Worm (Caenorhabditis elegans) whole organism, L1 larva: Measurements from ENCODE around the gene puf-9.

ENCODE experiments used
- C16A3.4 ChIP-seq: fragments of 150-350 bp; optimal IDR thresholded peaks from 2 replicates; lab custom pipeline; 2014; ENCODE audit warnings: missing biosample characterization, missing genetic modification characterization
- C34B4.2 ChIP-seq: sonication (generic microtip); optimal IDR thresholded peaks from 2 replicates; lab custom pipeline; 2017; ENCODE audit warnings: mild to moderate bottlenecking, missing genetic modification characterization, missing compliant biosample characterization
- Y116A8C.19 ChIP-seq: sonication (generic microtip); optimal IDR thresholded peaks from 2 replicates; lab custom pipeline; 2016; ENCODE audit warnings: missing compliant biosample characterization, missing genetic modification characterization, borderline replicate concordance
- aly-2 ChIP-seq: fragments of 150-350 bp; optimal IDR thresholded peaks from 2 replicates; lab custom pipeline; 2014; ENCODE audit warnings: missing biosample characterization, missing genetic modification characterization
- blmp-1 ChIP-seq: fragments of 150-350 bp; optimal IDR thresholded peaks from 2 replicates; lab custom pipeline; 2014; ENCODE audit warnings: missing biosample characterization, missing genetic modification characterization
- ceh-82 ChIP-seq, 3 experiments: fragments of 150-350 bp in 1 of 3; sonication (generic microtip) in 2 of 3; optimal IDR thresholded peaks; 2 replicates each; lab custom pipeline; 2014 to 2017; ENCODE audit warnings: missing biosample characterization in 3 of 3, missing genetic modification characterization in 3 of 3
- ceh-90 ChIP-seq: sonication (generic microtip); optimal IDR thresholded peaks from 2 replicates; lab custom pipeline; 2016; ENCODE audit warnings: missing genetic modification characterization, missing compliant biosample characterization
- ces-1 ChIP-seq: fragments of 150-350 bp; optimal IDR thresholded peaks from 2 replicates; lab custom pipeline; 2014; ENCODE audit warnings: missing biosample characterization, missing genetic modification reagents, missing genetic modification characterization
- efl-1 ChIP-seq, 4 experiments: fragments of 150-350 bp; optimal IDR thresholded peaks in 3 of 4; peaks in 1 of 4; 1 replicate in 1 of 4; 2 replicates in 3 of 4; lab custom pipeline; 2014; ENCODE audit warnings: missing biosample characterization in 2 of 4, missing genetic modification characterization in 2 of 4, missing genetic modification reagents in 2 of 4
- egl-27 ChIP-seq, 2 experiments: fragments of 150-350 bp in 1 of 2; sonication (generic microtip); optimal IDR thresholded peaks; 3 replicates each; lab custom pipeline; 2017 to 2018; ENCODE audit warnings: missing biosample characterization in 2 of 2, missing genetic modification characterization in 2 of 2, missing genetic modification reagents in 2 of 2
- elt-2 ChIP-seq: sonication (generic microtip); optimal IDR thresholded peaks from 2 replicates; lab custom pipeline; 2016; ENCODE audit warnings: missing genetic modification characterization, mild to moderate bottlenecking, inconsistent platforms, missing compliant biosample characterization, missing genetic modification reagents
- elt-3 ChIP-seq, 6 experiments: fragments of 150-350 bp in 1 of 6; sonication (generic microtip); optimal IDR thresholded peaks; 2 replicates each; lab custom pipeline; 2017 to 2018; ENCODE audit warnings: missing biosample characterization in 6 of 6, missing genetic modification characterization in 6 of 6, inconsistent platforms in 1 of 6
- fkh-8 ChIP-seq: sonication (generic microtip); optimal IDR thresholded peaks from 2 replicates; lab custom pipeline; 2016; ENCODE audit warnings: mild to moderate bottlenecking, missing genetic modification characterization, missing compliant biosample characterization
- fos-1 ChIP-seq: fragments of 150-350 bp; optimal IDR thresholded peaks from 2 replicates; lab custom pipeline; 2014; ENCODE audit warnings: missing biosample characterization, missing genetic modification characterization
- jun-1 ChIP-seq: fragments of 150-350 bp; optimal IDR thresholded peaks from 2 replicates; lab custom pipeline; 2014; ENCODE audit warnings: missing biosample characterization, missing genetic modification reagents, missing genetic modification characterization
- lin-14 ChIP-seq: fragments of 200-800 bp; sonication (Bioruptor generic); optimal IDR thresholded peaks from 2 replicates; lab custom pipeline; 2018; ENCODE audit warnings: mild to moderate bottlenecking, missing genetic modification characterization, moderate library complexity, missing compliant biosample characterization
- lsy-2 ChIP-seq, 2 experiments: fragments of 150-350 bp; optimal IDR thresholded peaks; 2 replicates each; lab custom pipeline; 2014; ENCODE audit warnings: missing biosample characterization in 2 of 2, missing genetic modification characterization in 2 of 2
- mef-2 ChIP-seq: fragments of 150-350 bp; optimal IDR thresholded peaks from 2 replicates; lab custom pipeline; 2014; ENCODE audit warnings: missing biosample characterization, missing genetic modification characterization
- nhr-19 ChIP-seq: fragments of 200-800 bp; sonication (Bioruptor generic); conservative IDR thresholded peaks from 2 replicates; pipeline ENCODE4 v1.3.6; 2022; ENCODE audit warnings: missing genetic modification characterization, missing compliant biosample characterization
- nhr-20 ChIP-seq: sonication (generic microtip); optimal IDR thresholded peaks from 2 replicates; lab custom pipeline; 2016; ENCODE audit warnings: mild to moderate bottlenecking, missing genetic modification characterization, missing compliant biosample characterization
- nhr-237 ChIP-seq: fragments of 150-350 bp; optimal IDR thresholded peaks from 2 replicates; lab custom pipeline; 2014; ENCODE audit warnings: missing biosample characterization, missing genetic modification characterization
- nhr-71 ChIP-seq: sonication (generic microtip); optimal IDR thresholded peaks from 2 replicates; lab custom pipeline; 2016; ENCODE audit warnings: mild to moderate bottlenecking, missing genetic modification characterization, moderate library complexity, missing compliant biosample characterization
- nhr-76 ChIP-seq: sonication (generic microtip); optimal IDR thresholded peaks from 2 replicates; lab custom pipeline; 2017; ENCODE audit warnings: missing biosample characterization, missing genetic modification characterization
- nhr-77 ChIP-seq: fragments of 150-350 bp; optimal IDR thresholded peaks from 2 replicates; lab custom pipeline; 2014; ENCODE audit warnings: missing biosample characterization, missing genetic modification characterization
- nhr-85 ChIP-seq: sonication (generic microtip); peaks from one replicate; lab custom pipeline; 2016; ENCODE audit warnings: missing genetic modification characterization, inconsistent platforms, missing compliant biosample characterization
- pqm-1 ChIP-seq: sonication (generic microtip); optimal IDR thresholded peaks from 3 replicates; lab custom pipeline; 2017; ENCODE audit warnings: missing biosample characterization, missing genetic modification characterization
- skn-1 ChIP-seq: fragments of 150-350 bp; optimal IDR thresholded peaks from 2 replicates; lab custom pipeline; 2014; ENCODE audit warnings: missing biosample characterization, missing genetic modification characterization
- snu-23 ChIP-seq: sonication (generic microtip); optimal IDR thresholded peaks from 2 replicates; lab custom pipeline; 2016; ENCODE audit warnings: missing genetic modification characterization, missing compliant biosample characterization
- sox-4 ChIP-seq: sonication (generic microtip); optimal IDR thresholded peaks from 2 replicates; lab custom pipeline; 2016; ENCODE audit warnings: missing genetic modification characterization, missing compliant biosample characterization
- sup-37 ChIP-seq: fragments of 200-800 bp; sonication (Bioruptor generic); optimal IDR thresholded peaks from 2 replicates; lab custom pipeline; 2018; ENCODE audit warnings: mild to moderate bottlenecking, missing genetic modification characterization, missing compliant biosample characterization
- tbx-2 ChIP-seq: sonication (generic microtip); optimal IDR thresholded peaks from 2 replicates; lab custom pipeline; 2016; ENCODE audit warnings: missing genetic modification characterization, missing compliant biosample characterization
- unc-30 ChIP-seq: sonication (generic microtip); optimal IDR thresholded peaks from 2 replicates; lab custom pipeline; 2017; ENCODE audit warnings: missing biosample characterization, missing genetic modification characterization
- unc-86 ChIP-seq: sonication (generic microtip); optimal IDR thresholded peaks from 2 replicates; lab custom pipeline; 2016; ENCODE audit warnings: missing genetic modification characterization, missing compliant biosample characterization
- unc-98 ChIP-seq: fragments of 200-800 bp; sonication (Bioruptor generic); IDR thresholded peaks from 2 replicates; pipeline ENCODE4 v1.3.6; 2022; ENCODE audit warnings: missing genetic modification characterization, missing compliant biosample characterization
- vab-15 ChIP-seq: sonication (generic microtip); optimal IDR thresholded peaks from 2 replicates; lab custom pipeline; 2017; ENCODE audit warnings: missing genotype, mild to moderate bottlenecking, missing genetic modification characterization, missing compliant biosample characterization

The puf-9 gene

DNA sequence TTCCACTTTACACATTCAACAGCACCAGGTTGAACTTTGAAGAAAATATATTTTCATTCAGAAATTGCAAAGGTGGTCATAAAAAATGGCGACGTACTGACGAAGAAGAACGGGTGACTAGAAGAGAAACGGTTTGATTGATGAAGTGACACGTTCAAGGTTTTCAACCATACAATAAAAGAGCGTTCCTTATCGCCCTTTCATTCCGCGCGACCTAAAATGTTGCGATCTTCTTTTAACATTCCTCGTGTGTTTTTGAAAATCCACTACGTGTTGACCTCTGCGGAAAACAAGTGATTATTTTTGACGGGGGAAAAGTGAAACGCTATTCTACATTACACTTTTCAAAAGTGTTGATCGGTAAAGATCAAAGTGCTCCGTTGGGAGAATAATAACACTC is 13.3 kb upstream of the puf-9 start:
- TF ChIP-seq jun-1 (no peak), mef-2 (tag; lab: Kevin White, UChicago) (no peak), nhr-20 (peak; percentile 12), elt-3 (tag; optimal IDR thresholded peaks at IDR 0.05; lab: Kevin White, UChicago) (peak in 1 of 6 experiments; percentile 57), unc-86 (no peak), blmp-1 (peak; percentile 95), skn-1 (no peak), lin-14 (GFP tag; lab: Kevin White, UChicago) (peak; percentile 68), vab-15 (tag; lab: Kevin White, UChicago) (no peak), nhr-76 (tag; lab: Kevin White, UChicago) (no peak), lsy-2 (tag; optimal IDR thresholded peaks at IDR 0.05; lab: Kevin White, UChicago) (peak in 1 of 2 experiments; percentile 10), ceh-82 (tag; optimal IDR thresholded peaks at IDR 0.05; lab: Kevin White, UChicago) (no peak), nhr-71 (peak; percentile 22), tbx-2 (tag; lab: Kevin White, UChicago) (no peak), nhr-85 (tag; lab: Kevin White, UChicago) (peak; percentile 78), unc-98 (GFP tag; lab: Robert Waterston, UW) (no peak), snu-23 (no peak)

DNA sequence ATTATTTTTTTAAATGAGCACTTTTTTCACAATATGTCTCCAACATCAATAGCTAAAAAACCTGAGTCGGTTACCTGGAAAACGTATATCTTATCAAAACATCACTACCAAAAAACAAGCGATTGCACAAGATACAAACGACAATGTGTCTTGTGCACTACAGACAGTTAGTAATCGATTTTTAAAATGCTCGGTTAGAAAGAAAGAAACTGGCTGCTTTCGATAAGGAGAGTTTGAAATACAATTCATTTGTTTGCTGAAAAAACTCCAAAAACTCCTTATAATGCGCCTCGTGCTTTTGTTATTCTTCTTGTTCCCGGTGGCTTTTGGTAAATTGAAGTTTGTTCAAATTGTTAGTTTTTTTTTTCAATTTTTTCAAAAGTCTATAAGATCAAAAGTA is 12.2 kb upstream of the puf-9 start, which contains the start of gene acp-5:
Gene acp-5 (plus strand): TSS at position 261 of the 400 bp plus-strand sequence.
- TF ChIP-seq mef-2 (tag; lab: Kevin White, UChicago) (no peak), unc-30 (tag; lab: Kevin White, UChicago) (no peak), nhr-76 (tag; lab: Kevin White, UChicago) (no peak), ceh-90 (tag; lab: Kevin White, UChicago) (no peak), egl-27 (tag; optimal IDR thresholded peaks at IDR 0.05; lab: Kevin White, UChicago) (no peak), snu-23 (no peak), sup-37 (GFP tag; lab: Kevin White, UChicago) (no peak), elt-2 (tag; lab: Kevin White, UChicago) (peak; percentile 48), ces-1 (GFP tag; lab: Kevin White, UChicago) (no peak), lin-14 (GFP tag; lab: Kevin White, UChicago) (no peak), fkh-8 (tag; lab: Kevin White, UChicago) (no peak), efl-1 (optimal IDR thresholded peaks at IDR 0.05; lab: Kevin White, UChicago) (no peak), efl-1 (GFP tag; optimal IDR thresholded peaks at IDR 0.05 in 1 of 2; lab: Kevin White, UChicago) (peak in 1 of 2 experiments; percentile 90), nhr-71 (no peak), C34B4.2 (tag; lab: Kevin White, UChicago) (no peak), sox-4 (tag; lab: Kevin White, UChicago) (no peak), tbx-2 (tag; lab: Kevin White, UChicago) (no peak)

DNA sequence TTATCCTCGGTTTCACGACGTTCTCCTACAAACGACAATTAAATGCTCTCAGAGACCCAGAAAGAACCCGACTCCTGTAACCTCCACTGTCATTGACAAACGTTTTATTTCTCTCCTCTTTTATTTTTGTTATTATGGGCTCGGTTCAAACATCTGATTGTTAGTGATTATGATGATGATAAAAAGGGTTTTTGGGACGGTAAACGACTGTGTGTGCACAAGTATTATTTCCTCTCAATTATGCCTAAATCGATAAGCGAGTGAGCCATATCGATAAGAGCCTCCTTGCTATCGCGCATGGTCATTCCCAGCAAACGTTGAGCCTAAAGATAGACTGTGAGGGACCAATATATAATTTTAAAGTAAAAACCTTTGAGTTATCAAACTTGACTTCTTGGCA is 9.6 kb upstream of the puf-9 start:
- TF ChIP-seq ceh-82 (tag; optimal IDR thresholded peaks at IDR 0.05; lab: Kevin White, UChicago) (no peak), aly-2 (tag; lab: Kevin White, UChicago) (no peak), lin-14 (GFP tag; lab: Kevin White, UChicago) (no peak), elt-2 (tag; lab: Kevin White, UChicago) (peak; percentile 41), fos-1 (tag; lab: Kevin White, UChicago) (no peak), Y116A8C.19 (no peak), efl-1 (optimal IDR thresholded peaks at IDR 0.05; lab: Kevin White, UChicago) (no peak), efl-1 (GFP tag; optimal IDR thresholded peaks at IDR 0.05 in 1 of 2; lab: Kevin White, UChicago) (no peak), nhr-77 (tag; lab: Kevin White, UChicago) (no peak), nhr-19 (GFP tag; lab: Robert Waterston, UW) (no peak), nhr-237 (tag; lab: Kevin White, UChicago) (no peak), pqm-1 (tag; lab: Kevin White, UChicago) (peak; percentile 36), C16A3.4 (tag; lab: Kevin White, UChicago) (no peak)
